Worm (Caenorhabditis elegans): ENCODE measurements around the gene com-1.
A peak's percentile ranks its signal among the peaks of the same experiment; 100 is the strongest.

Gene com-1

DNA sequence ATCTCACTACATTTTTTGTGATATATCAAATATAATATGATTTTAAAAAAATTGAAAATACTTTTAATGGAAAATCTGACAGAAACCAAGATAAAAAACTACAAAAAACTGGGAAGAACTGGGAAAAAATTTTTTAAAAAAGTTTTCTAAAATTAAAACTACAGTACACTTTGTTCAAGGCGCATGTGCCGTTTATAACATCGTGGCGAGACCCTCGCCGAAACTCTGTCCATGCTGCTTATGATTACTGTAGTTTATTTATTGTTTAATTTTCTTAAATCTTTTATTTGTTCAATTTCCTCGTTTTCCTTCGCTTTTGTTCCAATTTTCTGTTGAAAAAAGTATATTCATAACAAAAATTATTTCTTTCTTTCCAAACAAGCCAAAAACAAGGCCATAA is 14.7 kb upstream of the com-1 start, which contains the start of gene athp-1:
Gene athp-1 (plus strand): TSS at position 305 of the 400 bp plus-strand sequence.
- TF ChIP-seq dao-5 (tag; optimal IDR thresholded peaks at IDR 0.05) = no peak
- TF ChIP-seq him-1 (tag; optimal IDR thresholded peaks at IDR 0.05) = no peak
- TF ChIP-seq W03F9.2 (tag; optimal IDR thresholded peaks at IDR 0.05) = peak; percentile 60

DNA sequence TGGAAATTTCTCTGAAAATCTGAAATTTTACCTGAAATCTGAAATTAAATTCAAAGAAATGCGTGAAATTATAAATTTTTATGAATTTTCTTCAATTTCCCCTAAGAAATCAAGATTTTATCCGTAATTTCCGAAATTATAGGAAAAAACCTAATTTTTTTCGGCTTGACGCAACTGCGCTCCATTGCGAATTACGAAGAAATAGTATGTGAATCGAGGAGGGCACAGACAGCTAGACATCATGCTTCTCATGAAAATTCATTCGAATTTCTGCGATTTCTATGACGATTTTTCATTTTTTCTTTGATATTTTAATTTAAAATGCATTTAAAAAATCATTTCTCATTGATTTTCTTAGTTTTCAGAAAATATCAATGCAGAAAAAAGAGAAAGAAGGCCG is 14.2 kb upstream of the com-1 start:
- peak; percentile 50 for TF ChIP-seq W03F9.2 (tag; optimal IDR thresholded peaks at IDR 0.05)
- no peak for TF ChIP-seq him-1 (tag; optimal IDR thresholded peaks at IDR 0.05)

DNA sequence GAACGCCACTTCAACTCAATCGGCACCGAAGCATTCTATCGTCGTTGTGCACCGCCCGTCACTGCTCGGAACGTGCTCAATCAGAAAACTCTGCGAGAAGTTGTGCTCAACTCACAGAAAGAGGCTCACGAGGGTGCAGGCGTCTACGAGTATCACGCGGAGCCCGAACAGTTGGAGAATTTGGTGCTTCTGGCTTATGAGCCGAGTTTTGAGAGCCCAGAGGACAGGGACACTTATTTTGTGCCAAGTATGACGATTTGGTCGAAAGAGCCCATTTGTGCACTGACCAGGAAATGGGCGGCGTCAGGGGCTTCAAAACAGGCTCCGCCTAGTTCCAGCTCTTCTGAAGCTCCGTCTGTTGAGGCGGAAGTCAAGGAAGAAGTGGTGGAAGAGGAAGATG is 7.3 kb upstream of the com-1 start:
- TF ChIP-seq him-1 (tag; optimal IDR thresholded peaks at IDR 0.05) (no peak), dao-5 (tag; optimal IDR thresholded peaks at IDR 0.05) (no peak), W03F9.2 (tag; optimal IDR thresholded peaks at IDR 0.05) (no peak)

DNA sequence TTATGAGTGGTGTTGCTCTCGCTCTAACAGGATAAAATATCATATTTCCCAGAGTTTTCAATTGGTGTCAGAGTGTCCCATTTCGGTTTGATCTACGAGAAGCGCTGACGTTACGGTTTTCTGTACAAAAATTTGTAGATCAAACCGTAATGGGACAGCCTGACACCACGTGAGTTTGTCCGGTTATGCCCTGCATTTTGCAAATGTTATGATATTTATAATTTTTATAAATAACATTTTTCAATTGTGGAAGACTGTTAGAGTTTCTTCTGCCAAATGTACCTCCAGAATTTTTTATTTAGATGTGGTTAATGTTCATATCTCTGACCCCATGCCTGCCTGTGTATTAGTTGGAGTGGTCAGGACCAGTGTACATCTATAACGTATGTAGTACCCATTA is 1.9 kb upstream of the com-1 start, which contains the start of gene fbxb-87:
Gene fbxb-87 (plus strand): TSS at position 301 of the 400 bp plus-strand sequence.
- TF ChIP-seq him-1 (tag; optimal IDR thresholded peaks at IDR 0.05) (no peak), W03F9.2 (tag; optimal IDR thresholded peaks at IDR 0.05) (no peak), dao-5 (tag; optimal IDR thresholded peaks at IDR 0.05) (no peak)

ce11 chrIII:10902341-10902740 is 6.2 kb downstream of the com-1 start, which contains the start of gene unc-119:
unc-119 (plus strand) TSS chrIII:10902641.
- no peak for TF ChIP-seq him-1 (tag; optimal IDR thresholded peaks at IDR 0.05)

DNA sequence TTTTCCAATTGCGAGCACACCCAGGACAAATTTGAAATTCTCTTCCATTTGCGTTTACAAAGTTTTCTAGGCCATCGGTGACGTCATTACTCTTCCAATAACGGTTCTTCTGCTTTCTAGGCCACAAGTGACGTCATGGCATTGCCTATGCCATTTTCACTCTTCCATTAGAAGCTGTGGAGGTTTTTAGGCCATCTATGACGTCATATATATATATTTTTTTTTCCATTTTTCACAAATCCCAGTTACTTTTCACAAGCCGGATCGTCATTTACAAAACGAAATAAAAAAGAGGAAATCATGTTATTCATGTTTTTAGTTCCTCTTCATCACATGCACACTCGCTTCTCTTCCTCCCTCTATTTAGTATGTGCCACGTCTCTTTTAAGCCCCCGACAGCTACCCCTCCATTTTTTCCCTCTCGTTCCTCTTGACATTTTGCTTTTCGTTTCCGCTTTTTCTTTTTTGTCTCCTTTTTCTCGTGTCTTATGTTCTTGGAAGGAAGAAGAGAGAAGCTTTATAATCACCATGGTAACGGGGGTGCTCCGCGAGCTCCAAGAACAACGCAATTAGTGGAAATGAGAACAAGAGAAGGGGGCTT is 6.9 kb downstream of the com-1 start:
- TF ChIP-seq W03F9.2 (tag; optimal IDR thresholded peaks at IDR 0.05) = no peak
- no peak for TF ChIP-seq him-1 (tag; optimal IDR thresholded peaks at IDR 0.05)

- no peak for TF ChIP-seq dao-5 (tag; optimal IDR thresholded peaks at IDR 0.05)
- no peak for TF ChIP-seq him-1 (tag; optimal IDR thresholded peaks at IDR 0.05)
- no peak for TF ChIP-seq W03F9.2 (tag; optimal IDR thresholded peaks at IDR 0.05)
Measured at ce11 chrIII:10904320-10904961, 8.3 kb downstream of the com-1 start.

ce11 chrIII:10905112-10905511 is 8.9 kb downstream of the com-1 start:
- TF ChIP-seq dao-5 (tag; optimal IDR thresholded peaks at IDR 0.05) = no peak
- no peak for TF ChIP-seq W03F9.2 (tag; optimal IDR thresholded peaks at IDR 0.05)
- TF ChIP-seq him-1 (tag; optimal IDR thresholded peaks at IDR 0.05) = no peak

DNA sequence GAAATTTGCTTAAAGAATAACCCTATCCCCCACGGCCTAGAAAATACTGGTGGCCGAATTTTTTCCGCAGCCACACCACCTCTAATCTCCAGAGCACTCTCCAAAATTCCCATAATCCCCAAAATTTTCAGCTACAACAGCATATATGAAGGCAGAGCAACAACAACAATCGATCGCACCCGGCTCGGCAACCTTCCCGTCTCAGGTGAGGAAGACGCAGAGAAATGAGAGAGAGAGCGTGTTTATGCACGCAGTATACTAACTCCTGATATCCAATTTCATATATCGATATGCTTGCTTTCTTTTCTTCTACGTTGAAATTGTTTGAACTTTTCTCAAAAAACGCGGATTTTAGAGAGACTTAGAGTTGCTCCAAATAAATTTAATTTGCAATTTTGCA is 10.2 kb downstream of the com-1 start:
- no peak for TF ChIP-seq dao-5 (tag; optimal IDR thresholded peaks at IDR 0.05)
- TF ChIP-seq him-1 (tag; optimal IDR thresholded peaks at IDR 0.05) = no peak
- no peak for TF ChIP-seq W03F9.2 (tag; optimal IDR thresholded peaks at IDR 0.05)

ce11 chrIII:10907678-10908217 is 11.6 kb downstream of the com-1 start:
- TF ChIP-seq W03F9.2 (tag; optimal IDR thresholded peaks at IDR 0.05) = no peak
- TF ChIP-seq him-1 (tag; optimal IDR thresholded peaks at IDR 0.05) = no peak
- TF ChIP-seq dao-5 (tag; optimal IDR thresholded peaks at IDR 0.05) = no peak

DNA sequence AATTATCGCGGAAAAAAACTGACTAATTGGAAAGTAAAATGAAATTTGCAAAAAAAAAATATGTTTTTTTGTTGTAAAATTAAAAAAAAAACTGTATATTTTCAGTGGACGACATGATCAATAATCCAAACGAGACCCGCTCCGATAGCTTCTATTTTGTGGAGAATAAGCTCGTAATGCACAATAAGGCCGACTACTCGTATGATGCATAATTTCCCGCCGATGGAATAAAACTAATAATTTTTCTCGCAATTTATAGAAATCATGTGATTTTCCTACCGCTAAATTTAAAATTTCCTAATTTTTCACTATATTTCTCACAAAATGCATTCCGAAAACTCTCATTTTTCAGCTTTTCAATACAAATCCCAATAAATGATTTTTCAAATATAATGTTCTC is 12.4 kb downstream of the com-1 start:
- TF ChIP-seq dao-5 (tag; optimal IDR thresholded peaks at IDR 0.05) (no peak), W03F9.2 (tag; optimal IDR thresholded peaks at IDR 0.05) (no peak)

ce11 chrIII:10909166-10909565 is 13.0 kb downstream of the com-1 start:
- TF ChIP-seq W03F9.2 (tag; optimal IDR thresholded peaks at IDR 0.05) = no peak
- no peak for TF ChIP-seq dao-5 (tag; optimal IDR thresholded peaks at IDR 0.05)
- no peak for TF ChIP-seq him-1 (tag; optimal IDR thresholded peaks at IDR 0.05)

ce11 chrIII:10911160-10911559 is 15.0 kb downstream of the com-1 start, which contains the start of gene cut-6:
cut-6 (plus strand) TSS chrIII:10911460.
- TF ChIP-seq him-1 (tag; optimal IDR thresholded peaks at IDR 0.05) (no peak), W03F9.2 (tag; optimal IDR thresholded peaks at IDR 0.05) (no peak), dao-5 (tag; optimal IDR thresholded peaks at IDR 0.05) (no peak)

DNA sequence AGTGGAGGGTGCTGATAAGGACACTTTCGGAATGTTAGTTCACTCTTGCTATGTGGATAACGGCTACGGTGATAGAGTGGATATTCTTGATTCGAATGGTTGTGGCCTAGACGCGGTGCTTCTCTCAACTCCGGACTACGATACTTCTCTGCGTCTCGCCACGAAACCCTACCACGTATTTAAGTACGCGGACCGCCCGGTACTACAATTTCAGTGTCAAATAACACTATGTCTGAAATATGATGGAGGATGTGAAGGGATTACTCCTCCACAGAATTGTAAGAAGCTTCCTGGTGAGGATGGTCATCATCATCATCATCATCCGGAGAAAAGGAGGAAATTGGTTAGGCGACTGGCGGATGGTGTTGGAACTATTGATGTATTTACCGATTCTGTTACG is 18.8 kb downstream of the com-1 start:
- TF ChIP-seq dao-5 (tag; optimal IDR thresholded peaks at IDR 0.05) (no peak), W03F9.2 (tag; optimal IDR thresholded peaks at IDR 0.05) (no peak), him-1 (tag; optimal IDR thresholded peaks at IDR 0.05) (no peak)

- TF ChIP-seq W03F9.2 (tag; optimal IDR thresholded peaks at IDR 0.05) (no peak), dao-5 (tag; optimal IDR thresholded peaks at IDR 0.05) (no peak), him-1 (tag; optimal IDR thresholded peaks at IDR 0.05) (no peak)
Measured at ce11 chrIII:10920044-10920443, 23.9 kb downstream of the com-1 start, which contains the start of gene vab-7. vab-7 (plus strand) TSS chrIII:10920344.
